ENCODE assay signal across 4 fruit fly cellular contexts in the genomic region with DNA sequence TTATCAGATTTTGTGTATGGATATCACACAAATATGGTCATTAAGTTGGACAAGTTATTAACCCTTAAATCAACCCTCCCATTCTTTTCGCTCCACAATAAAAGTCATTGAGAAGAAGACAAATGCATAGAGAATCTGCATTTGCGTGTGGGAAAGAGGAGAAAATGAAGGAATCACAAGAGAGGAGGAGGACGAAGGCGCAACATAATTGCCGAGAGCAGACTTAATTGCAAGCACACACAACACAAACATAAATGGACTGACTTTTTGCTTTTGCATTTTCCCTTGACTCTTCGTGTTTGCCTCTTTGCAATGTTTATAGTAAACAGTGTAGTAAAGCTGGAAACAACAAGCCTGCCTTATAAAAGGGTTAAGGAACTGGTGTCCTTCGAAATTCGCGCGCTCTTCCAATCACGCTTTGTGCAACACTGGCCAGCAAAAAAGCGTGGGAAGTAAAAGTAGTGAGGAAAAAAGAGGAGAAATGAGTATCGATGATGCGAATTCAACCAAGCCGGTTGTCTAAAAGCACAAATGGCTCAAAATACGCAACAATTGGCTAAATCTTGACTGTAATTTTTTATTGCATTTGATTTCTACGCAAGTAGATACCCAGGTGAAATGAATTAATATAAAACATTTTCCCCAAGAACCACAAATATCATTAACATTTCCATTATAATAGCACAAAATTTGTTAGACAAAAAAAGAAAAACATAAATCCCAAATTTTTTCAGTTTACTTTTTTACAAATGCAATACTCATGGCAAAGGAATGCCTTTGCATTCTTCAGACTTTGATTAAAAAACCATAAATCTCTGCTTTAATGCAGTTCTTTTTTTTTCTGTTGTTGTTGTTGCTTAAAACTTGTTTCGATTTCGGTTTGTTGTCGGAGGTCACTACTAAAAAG.
TF ChIP-seq lines count a peak whose summit lies in the region.

No protein-coding gene starts in this region.

- no peak for TF ChIP-seq CTCF in whole organism, embryonic (GFP tag; optimal IDR thresholded peaks at IDR 0.05; lab: Kevin White, UChicago)

TF ChIP-seq in whole organism, embryonic, 481 proteins besides CTCF, POLR2A, EP300 and RAD21:
- TF ChIP-seq CG11723 (GFP tag; optimal IDR thresholded peaks at IDR 0.05; lab: Kevin White, UChicago): no peak
- TF ChIP-seq sens (GFP tag; lab: Kevin White, UChicago): peak; percentile 75
- TF ChIP-seq Hr3 (GFP tag; optimal IDR thresholded peaks at IDR 0.05; lab: Kevin White, UChicago): no peak
- TF ChIP-seq nom (GFP tag; optimal IDR thresholded peaks at IDR 0.05; lab: Kevin White, UChicago): peak; percentile 27
- no peak for TF ChIP-seq CG15269 (tag; optimal IDR thresholded peaks at IDR 0.05; lab: Kevin White, UChicago)

TF ChIP-seq in whole organism, prepupa, 60 proteins besides CTCF, POLR2A, EP300 and RAD21 (continues in another document):
- no peak for TF ChIP-seq svp (GFP tag; lab: Kevin White, UChicago)
- TF ChIP-seq CG1621 (tag; optimal IDR thresholded peaks at IDR 0.05; lab: Kevin White, UChicago): no peak
- peak; percentile 28 to 77 for TF ChIP-seq ss (GFP tag; optimal IDR thresholded peaks at IDR 0.05; lab: Kevin White, UChicago)
- TF ChIP-seq CG9139 (GFP tag; optimal IDR thresholded peaks at IDR 0.05; lab: Kevin White, UChicago): no peak
- no peak for TF ChIP-seq net (GFP tag; optimal IDR thresholded peaks at IDR 0.05; lab: Kevin White, UChicago)
- no peak for TF ChIP-seq CG11902 (GFP tag; optimal IDR thresholded peaks at IDR 0.05; lab: Kevin White, UChicago)
- TF ChIP-seq eg (GFP tag; IDR thresholded peaks at IDR 0.05; lab: Robert Waterston, UW): no peak
- TF ChIP-seq pdm3 (GFP tag; optimal IDR thresholded peaks at IDR 0.05; lab: Kevin White, UChicago): no peak
- peak; percentile 42 for TF ChIP-seq fd59A (GFP tag; optimal IDR thresholded peaks at IDR 0.05; lab: Kevin White, UChicago)
- TF ChIP-seq fkh (GFP tag; optimal IDR thresholded peaks at IDR 0.05; lab: Kevin White, UChicago): no peak
- TF ChIP-seq Lpt (GFP tag; optimal IDR thresholded peaks at IDR 0.05; lab: Kevin White, UChicago): no peak
- no peak for TF ChIP-seq Hr38 (GFP tag; optimal IDR thresholded peaks at IDR 0.05; lab: Kevin White, UChicago)
- TF ChIP-seq vri (GFP tag; optimal IDR thresholded peaks at IDR 0.05; lab: Kevin White, UChicago): no peak
- TF ChIP-seq CG16779 (tag; optimal IDR thresholded peaks at IDR 0.05; lab: Kevin White, UChicago): no peak
- TF ChIP-seq dsx (GFP tag; optimal IDR thresholded peaks at IDR 0.05; lab: Kevin White, UChicago; ENCODE audit: poor library complexity, severe bottlenecking): peak; percentile 98
- peak; percentile 55 for TF ChIP-seq CG3032 (tag; optimal IDR thresholded peaks at IDR 0.05; lab: Kevin White, UChicago)
- TF ChIP-seq CG15336 (GFP tag; IDR thresholded peaks at IDR 0.05; lab: Robert Waterston, UW): no peak
- no peak for TF ChIP-seq CG11294 (GFP tag; IDR thresholded peaks at IDR 0.05; lab: Robert Waterston, UW)
- TF ChIP-seq lz (GFP tag; optimal IDR thresholded peaks at IDR 0.05; lab: Kevin White, UChicago): no peak
- TF ChIP-seq Eip93F (GFP tag; optimal IDR thresholded peaks at IDR 0.05; lab: Kevin White, UChicago): no peak
- no peak for TF ChIP-seq CG6276 (GFP tag; optimal IDR thresholded peaks at IDR 0.05; lab: Kevin White, UChicago)
- peak; percentile 32 for TF ChIP-seq Hr4 (GFP tag; optimal IDR thresholded peaks at IDR 0.05; lab: Kevin White, UChicago)
- peak; percentile 18 for TF ChIP-seq acj6 (GFP tag; optimal IDR thresholded peaks at IDR 0.05; lab: Kevin White, UChicago)
- TF ChIP-seq Gug (GFP tag; IDR thresholded peaks at IDR 0.05; lab: Robert Waterston, UW): no peak
- TF ChIP-seq Sox15 (GFP tag; optimal IDR thresholded peaks at IDR 0.05; lab: Kevin White, UChicago): no peak
- no peak for TF ChIP-seq cyc (GFP tag; optimal IDR thresholded peaks at IDR 0.05; lab: Kevin White, UChicago)

TF ChIP-seq in whole organism, pupa, 21 proteins besides CTCF, POLR2A, EP300 and RAD21:
- no peak for TF ChIP-seq gl (tag; optimal IDR thresholded peaks at IDR 0.05; lab: Kevin White, UChicago)
- peak; percentile 38 for TF ChIP-seq CG8301 (tag; optimal IDR thresholded peaks at IDR 0.05; lab: Kevin White, UChicago)
- no peak for TF ChIP-seq rn (GFP tag; IDR thresholded peaks at IDR 0.05; lab: Robert Waterston, UW)
- TF ChIP-seq Snoo (tag; optimal IDR thresholded peaks at IDR 0.05; lab: Kevin White, UChicago): no peak
- no peak for TF ChIP-seq CG4496 (GFP tag; IDR thresholded peaks at IDR 0.05; lab: Robert Waterston, UW)
- TF ChIP-seq CG32121 (GFP tag; IDR thresholded peaks at IDR 0.05; lab: Robert Waterston, UW): no peak
- no peak for TF ChIP-seq CG13204 (GFP tag; optimal IDR thresholded peaks at IDR 0.05; lab: Kevin White, UChicago)
- no peak for TF ChIP-seq Pif1B (GFP tag; optimal IDR thresholded peaks at IDR 0.05; lab: Kevin White, UChicago)
- TF ChIP-seq CG8159 (tag; optimal IDR thresholded peaks at IDR 0.05; lab: Kevin White, UChicago): peak; percentile 43
- TF ChIP-seq CG15710 (tag; optimal IDR thresholded peaks at IDR 0.05; lab: Kevin White, UChicago): peak; percentile 37
- TF ChIP-seq fd96Ca (GFP tag; IDR thresholded peaks at IDR 0.05; lab: Robert Waterston, UW): no peak
- no peak for TF ChIP-seq Ets98B (GFP tag; IDR thresholded peaks at IDR 0.05; lab: Robert Waterston, UW)
- TF ChIP-seq CG17806 (tag; optimal IDR thresholded peaks at IDR 0.05; lab: Kevin White, UChicago): peak; percentile 49
- peak; percentile 90 for TF ChIP-seq EcR (GFP tag; optimal IDR thresholded peaks at IDR 0.05; lab: Kevin White, UChicago)
- TF ChIP-seq CG14655 (GFP tag; optimal IDR thresholded peaks at IDR 0.05; lab: Kevin White, UChicago): no peak
- peak; percentile 30 for TF ChIP-seq CG34367 (tag; optimal IDR thresholded peaks at IDR 0.05; lab: Kevin White, UChicago)
- peak; percentile 56 for TF ChIP-seq D1 (tag; optimal IDR thresholded peaks at IDR 0.05; lab: Kevin White, UChicago)
- TF ChIP-seq CG10348 (GFP tag; IDR thresholded peaks at IDR 0.05; lab: Robert Waterston, UW): no peak
- no peak for TF ChIP-seq CG12605 (GFP tag; IDR thresholded peaks at IDR 0.05; lab: Robert Waterston, UW)
- no peak for TF ChIP-seq Pif1A (GFP tag; optimal IDR thresholded peaks at IDR 0.05; lab: Kevin White, UChicago)
- peak; percentile 48 for TF ChIP-seq CG9948 (tag; optimal IDR thresholded peaks at IDR 0.05; lab: Kevin White, UChicago)
TF ChIP-seq in whole organism, pupa: peak in this region for 8.

TF ChIP-seq in whole organism, wandering third instar larva, 38 proteins besides CTCF, POLR2A, EP300 and RAD21:
- no peak for TF ChIP-seq Hr78 (GFP tag; optimal IDR thresholded peaks at IDR 0.05; lab: Kevin White, UChicago)
- no peak for TF ChIP-seq tai (GFP tag; optimal IDR thresholded peaks at IDR 0.05; lab: Kevin White, UChicago)
- peak; percentile 3 for TF ChIP-seq ey (GFP tag; optimal IDR thresholded peaks at IDR 0.05; lab: Kevin White, UChicago)
- TF ChIP-seq dl (GFP tag; optimal IDR thresholded peaks at IDR 0.05; lab: Kevin White, UChicago; ENCODE audit: insufficient read depth in 1 of 2, partially characterized antibody in 2 of 2): no peak
- no peak for TF ChIP-seq Jra (GFP tag; optimal IDR thresholded peaks at IDR 0.05; lab: Kevin White, UChicago)
- TF ChIP-seq Abd-B (GFP tag; optimal IDR thresholded peaks at IDR 0.05; lab: Kevin White, UChicago): no peak
- no peak for TF ChIP-seq h (GFP tag; optimal IDR thresholded peaks at IDR 0.05; lab: Kevin White, UChicago)
- TF ChIP-seq Hnf4 (GFP tag; optimal IDR thresholded peaks at IDR 0.05; lab: Kevin White, UChicago): no peak
- peak in 1 of 2 experiments; percentile 18 for TF ChIP-seq foxo (GFP tag; optimal IDR thresholded peaks at IDR 0.05; lab: Kevin White, UChicago)
- TF ChIP-seq psq (GFP tag; optimal IDR thresholded peaks at IDR 0.05; lab: Kevin White, UChicago): peak; percentile 82
- peak; percentile 27 for TF ChIP-seq Hr83 (GFP tag; optimal IDR thresholded peaks at IDR 0.05; lab: Kevin White, UChicago; ENCODE audit: poor library complexity, severe bottlenecking)
